Worm (Caenorhabditis elegans): ENCODE data around the gene Y66C5A.1.

DNA sequence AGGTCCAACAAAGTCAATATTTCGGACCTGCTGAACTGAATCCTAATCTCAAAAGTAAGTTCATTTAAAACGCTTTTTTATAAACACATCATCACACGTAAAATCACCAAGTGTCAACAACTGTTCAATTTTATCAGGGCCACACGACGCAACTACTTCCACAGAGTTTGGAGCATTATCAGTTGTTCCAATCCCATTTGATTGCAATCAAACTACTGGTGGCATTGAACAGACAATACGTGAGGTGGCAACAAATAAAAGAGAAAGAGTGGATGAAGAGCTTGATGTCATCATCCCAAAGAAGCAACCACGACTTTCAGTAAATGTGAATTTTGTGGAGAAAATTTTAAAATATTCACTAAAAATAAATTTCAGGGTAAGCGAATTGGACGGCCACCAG lies 41.2 kb upstream of the Y66C5A.1 start:
- no peak for TF ChIP-seq tra-4 (tag; optimal IDR thresholded peaks at IDR 0.05)
- no peak for TF ChIP-seq flt-1 (GFP tag; IDR thresholded peaks at IDR 0.05)
- no peak for TF ChIP-seq ceh-13 (GFP tag; optimal IDR thresholded peaks at IDR 0.05)
- TF ChIP-seq scrt-1 (GFP tag; IDR thresholded peaks at IDR 0.05), result no peak
- no peak for TF ChIP-seq tbx-37 (GFP tag; conservative IDR thresholded peaks at IDR 0.05)
- no peak for TF ChIP-seq hmg-4 (GFP tag; optimal IDR thresholded peaks at IDR 0.05)
- no peak for TF ChIP-seq ama-1 (optimal IDR thresholded peaks at IDR 0.05)
- TF ChIP-seq hnd-1 (tag; optimal IDR thresholded peaks at IDR 0.05), result no peak
- no peak for TF ChIP-seq hmbx-1 (tag; optimal IDR thresholded peaks at IDR 0.05)

Data from whole organism, early embryonic.